Fruit fly (Drosophila melanogaster) S2 (cell line): ENCODE results near the gene vig2.

Source experiments
- CG8478 ChIP-seq: fragments of >200 bp; optimal IDR thresholded peaks from 2 replicates; lab custom pipeline; 2018
- CTCF ChIP-seq, 2 experiments: fragments of >200 bp; optimal IDR thresholded peaks; 2 replicates each; lab custom pipeline; 2018

dm6 chr3R:25082348-25082747 is 40.8 kb upstream of the vig2 start, which contains the start of gene fd96Ca:
- TF ChIP-seq CG8478 (lab: Kevin White, UChicago) (no peak), CTCF (optimal IDR thresholded peaks at IDR 0.05; lab: Kevin White, UChicago) (no peak)
